Fruit fly (Drosophila melanogaster): Measurements from ENCODE around the gene NK7.1.

NK7.1 gene

DNA sequence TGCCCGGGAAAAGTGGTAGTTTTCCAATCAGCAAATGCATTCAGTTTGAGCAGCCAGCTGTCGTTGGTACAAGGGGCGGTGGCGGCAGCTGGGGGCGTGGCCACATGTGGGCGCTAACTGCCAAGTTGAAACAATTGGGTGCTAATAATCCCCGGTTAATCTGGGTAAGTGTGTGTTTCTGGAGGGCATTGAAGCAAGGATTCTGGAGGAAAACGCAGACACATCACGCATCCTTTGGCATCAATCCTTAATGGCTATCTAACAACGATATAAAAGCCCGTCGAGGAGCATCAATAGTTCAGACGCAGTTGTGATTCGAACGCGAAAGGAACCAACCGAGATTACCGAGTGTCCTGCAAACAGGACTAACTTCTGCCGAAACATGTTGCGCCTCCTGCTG is 58.2 kb downstream of the NK7.1 start, which contains the start of gene Crz:
Crz (plus strand) TSS at position 301 of the 400 bp plus-strand sequence.
- TF ChIP-seq tj (GFP tag; optimal IDR thresholded peaks at IDR 0.05), result no peak
- no peak for TF ChIP-seq CG5204 (GFP tag; optimal IDR thresholded peaks at IDR 0.05)
- no peak for TF ChIP-seq ovo (GFP tag; optimal IDR thresholded peaks at IDR 0.05)
- no peak for TF ChIP-seq pad (GFP tag; optimal IDR thresholded peaks at IDR 0.05)
- TF ChIP-seq CG14711 (tag; optimal IDR thresholded peaks at IDR 0.05), result no peak
- no peak for TF ChIP-seq CG7045 (GFP tag; optimal IDR thresholded peaks at IDR 0.05)
- TF ChIP-seq Hr96 (GFP tag; optimal IDR thresholded peaks at IDR 0.05), result no peak
- TF ChIP-seq kay (GFP tag; ENCODE audit: borderline replicate concordance), result no peak

DNA sequence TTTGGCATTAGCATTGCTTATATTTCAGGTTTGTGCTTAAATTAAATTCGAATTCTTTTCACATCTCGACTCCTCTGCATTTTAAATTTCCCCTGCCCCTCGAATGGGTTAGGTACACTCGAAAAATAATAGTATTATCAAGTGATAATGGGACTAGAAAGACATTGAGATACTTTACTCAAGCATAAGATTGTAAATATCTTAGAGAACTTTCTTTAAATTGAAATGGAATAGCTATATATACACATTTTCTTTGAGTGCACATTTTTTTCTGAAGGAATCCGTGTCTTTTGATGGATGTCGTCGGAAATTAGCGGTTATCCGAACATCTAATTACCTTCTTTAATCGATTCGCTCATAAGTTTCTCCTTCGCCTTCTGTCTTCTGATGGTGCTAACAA is 61.7 kb downstream of the NK7.1 start:
- TF ChIP-seq CG5204 (GFP tag; optimal IDR thresholded peaks at IDR 0.05), result no peak
- TF ChIP-seq CG14711 (tag; optimal IDR thresholded peaks at IDR 0.05), result no peak
- no peak for TF ChIP-seq CG11617 (GFP tag; optimal IDR thresholded peaks at IDR 0.05)
- no peak for TF ChIP-seq kay (GFP tag; ENCODE audit: borderline replicate concordance)
- TF ChIP-seq cic (GFP tag; optimal IDR thresholded peaks at IDR 0.05), result no peak
- no peak for TF ChIP-seq Hr96 (GFP tag; optimal IDR thresholded peaks at IDR 0.05)
- no peak for TF ChIP-seq toe (GFP tag; optimal IDR thresholded peaks at IDR 0.05)
- no peak for TF ChIP-seq CG7101 (tag; optimal IDR thresholded peaks at IDR 0.05)
- no peak for TF ChIP-seq pad (GFP tag; optimal IDR thresholded peaks at IDR 0.05)
- no peak for TF ChIP-seq Crg-1 (GFP tag; optimal IDR thresholded peaks at IDR 0.05)
- no peak for TF ChIP-seq tj (GFP tag; optimal IDR thresholded peaks at IDR 0.05)
- no peak for TF ChIP-seq CG33017 (tag; optimal IDR thresholded peaks at IDR 0.05)
- TF ChIP-seq cnc (optimal IDR thresholded peaks at IDR 0.05), result no peak
- no peak for TF ChIP-seq ovo (GFP tag; optimal IDR thresholded peaks at IDR 0.05)
- no peak for TF ChIP-seq CG1620 (GFP tag; optimal IDR thresholded peaks at IDR 0.05)
- no peak for TF ChIP-seq Mnt (GFP tag; optimal IDR thresholded peaks at IDR 0.05)
- TF ChIP-seq Clk (GFP tag; optimal IDR thresholded peaks at IDR 0.05), result no peak
- no peak for TF ChIP-seq CG12768 (GFP tag; optimal IDR thresholded peaks at IDR 0.05)
- no peak for TF ChIP-seq bab1 (GFP tag; optimal IDR thresholded peaks at IDR 0.05)
- TF ChIP-seq CG7045 (GFP tag; optimal IDR thresholded peaks at IDR 0.05), result no peak

DNA sequence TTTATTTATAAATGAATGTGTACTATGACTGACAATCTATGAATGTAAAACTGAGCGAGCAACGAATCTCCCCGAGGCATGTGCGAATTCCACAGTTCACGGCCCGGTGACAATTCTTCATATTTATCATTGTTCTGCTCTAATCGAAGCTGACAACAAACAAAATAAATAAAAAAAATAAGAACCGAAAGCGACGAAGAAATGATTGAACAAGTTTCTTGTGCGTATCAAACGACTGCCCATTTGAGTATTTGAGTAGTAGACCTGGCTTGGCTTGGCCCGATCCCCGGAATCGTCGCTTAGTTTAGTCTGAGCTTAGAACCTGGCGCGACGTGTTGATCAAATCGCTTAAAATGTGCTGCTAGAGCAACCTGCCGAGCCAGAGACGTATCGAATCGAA is 62.7 kb downstream of the NK7.1 start, which contains the start of gene CG31321:
CG31321 (plus strand) TSS at position 301 of the 400 bp plus-strand sequence.
- TF ChIP-seq CG7101 (tag; optimal IDR thresholded peaks at IDR 0.05), result no peak
- TF ChIP-seq Hr96 (GFP tag; optimal IDR thresholded peaks at IDR 0.05), result no peak

DNA sequence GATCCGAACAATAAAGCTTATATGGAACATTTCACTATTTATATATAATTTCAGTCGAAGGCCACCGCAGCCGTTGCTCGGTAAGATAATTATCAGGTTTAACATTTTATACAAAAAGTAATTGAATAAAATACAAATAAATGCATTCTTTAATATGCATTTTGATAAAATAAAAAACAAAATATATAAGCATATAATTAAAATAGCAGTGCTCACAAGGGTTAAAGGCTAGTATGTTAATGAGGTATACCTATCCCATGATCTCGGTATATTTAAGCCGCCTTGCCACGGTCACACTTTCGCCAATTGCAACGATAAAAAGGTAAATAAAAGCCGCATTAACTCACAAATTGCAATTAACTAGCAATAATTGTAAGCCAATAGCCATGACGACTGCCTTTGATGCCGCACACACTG is 63.9 kb downstream of the NK7.1 start, which contains the start of gene Polr2I:
Polr2I (plus strand) TSS at position 289 of the 417 bp plus-strand sequence.
- TF ChIP-seq CG11617 (GFP tag; optimal IDR thresholded peaks at IDR 0.05), result peak; percentile 9
- no peak for TF ChIP-seq Clk (GFP tag; optimal IDR thresholded peaks at IDR 0.05)
- TF ChIP-seq CG12768 (GFP tag; optimal IDR thresholded peaks at IDR 0.05), result peak; percentile 51
- peak; percentile 22 for TF ChIP-seq CG14711 (tag; optimal IDR thresholded peaks at IDR 0.05)
- TF ChIP-seq CG7101 (tag; optimal IDR thresholded peaks at IDR 0.05), result peak; percentile 33
- no peak for TF ChIP-seq Crg-1 (GFP tag; optimal IDR thresholded peaks at IDR 0.05)
- TF ChIP-seq Mnt (GFP tag; optimal IDR thresholded peaks at IDR 0.05), result no peak
- TF ChIP-seq CG7045 (GFP tag; optimal IDR thresholded peaks at IDR 0.05), result peak; percentile 2
- no peak for TF ChIP-seq tj (GFP tag; optimal IDR thresholded peaks at IDR 0.05)
- TF ChIP-seq cic (GFP tag; optimal IDR thresholded peaks at IDR 0.05), result no peak
- TF ChIP-seq CG1620 (GFP tag; optimal IDR thresholded peaks at IDR 0.05), result peak; percentile 43

DNA sequence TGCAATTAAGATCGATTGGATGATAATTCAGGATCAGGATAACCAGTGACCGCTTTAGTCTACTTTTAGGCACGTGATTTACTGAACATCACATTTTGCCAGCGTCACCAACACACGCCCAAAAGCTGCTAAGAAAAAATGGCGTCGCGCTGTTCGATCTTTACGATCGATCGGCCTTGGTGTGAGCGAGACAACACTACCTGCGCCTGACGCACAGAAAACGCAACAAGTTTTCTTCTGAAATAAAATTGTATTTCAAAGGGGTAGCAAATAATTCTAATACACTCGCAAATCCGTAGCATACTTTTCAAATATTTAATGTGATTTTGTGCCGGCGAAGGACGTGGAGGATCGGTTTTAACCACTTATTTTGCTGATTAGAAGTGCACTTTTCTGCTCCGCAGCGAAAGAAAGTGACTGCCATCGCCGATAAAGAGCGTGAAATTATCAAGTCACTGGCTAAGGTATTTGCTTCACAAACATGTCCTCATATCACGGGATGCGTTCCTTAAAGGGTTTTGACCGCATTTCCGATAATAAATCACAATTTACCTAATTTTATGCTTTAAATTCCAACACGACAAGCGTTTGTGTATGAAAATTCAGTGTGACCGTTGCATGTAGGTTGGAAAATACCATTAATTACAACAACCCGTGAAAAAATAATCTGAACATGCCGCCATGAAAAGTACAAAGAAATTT is 64.6 kb downstream of the NK7.1 start:
- TF ChIP-seq cnc (optimal IDR thresholded peaks at IDR 0.05) (peak; percentile 11 to 53), CG12768 (GFP tag; optimal IDR thresholded peaks at IDR 0.05) (no peak), tj (GFP tag; optimal IDR thresholded peaks at IDR 0.05) (no peak), CG7101 (tag; optimal IDR thresholded peaks at IDR 0.05) (no peak), pad (GFP tag; optimal IDR thresholded peaks at IDR 0.05) (peak; percentile 46)

DNA sequence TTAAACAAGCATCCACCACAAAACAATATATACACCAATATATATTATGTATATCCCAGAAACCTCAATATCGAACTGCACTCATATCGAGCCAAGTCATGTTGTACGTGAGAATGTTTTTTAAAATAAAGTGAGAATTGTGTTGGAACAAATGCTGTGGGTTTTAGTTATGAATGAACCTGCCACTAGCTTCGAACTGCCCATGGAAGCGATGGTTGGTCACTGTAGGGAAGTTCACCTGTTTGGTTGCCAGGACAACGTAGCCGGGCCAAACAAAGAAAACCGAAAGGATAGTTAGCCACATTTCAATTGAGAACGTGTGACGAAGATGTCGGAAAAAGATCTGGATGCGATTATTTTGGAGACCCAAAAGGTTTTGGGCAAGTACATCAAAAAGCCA is 70.6 kb downstream of the NK7.1 start, which contains the start of gene IFT54:
IFT54 (plus strand) TSS at position 301 of the 400 bp plus-strand sequence.
- TF ChIP-seq cic (GFP tag; optimal IDR thresholded peaks at IDR 0.05) (no peak), CG1620 (GFP tag; optimal IDR thresholded peaks at IDR 0.05) (no peak), cnc (optimal IDR thresholded peaks at IDR 0.05) (no peak), CG5204 (GFP tag; optimal IDR thresholded peaks at IDR 0.05) (no peak), CG14711 (tag; optimal IDR thresholded peaks at IDR 0.05) (no peak), CG33017 (tag; optimal IDR thresholded peaks at IDR 0.05) (no peak)

DNA sequence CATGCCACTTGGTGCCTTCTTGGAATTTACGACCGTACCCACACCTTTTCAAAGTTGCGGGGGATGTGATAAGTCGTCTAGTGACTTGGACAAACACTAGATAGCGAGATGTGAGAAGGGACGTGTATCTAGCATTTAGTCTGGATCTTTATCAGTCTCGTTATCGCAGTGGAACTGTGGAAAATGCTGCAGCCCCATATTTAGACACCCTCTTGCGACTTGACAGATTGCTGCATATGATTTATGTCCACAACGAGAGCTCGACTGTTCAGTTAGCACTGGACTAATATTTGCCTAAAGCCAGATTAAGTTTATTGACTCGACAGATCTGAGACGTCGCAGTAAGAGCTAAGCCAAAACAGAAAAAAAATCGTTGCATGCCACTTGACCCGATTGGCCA is 72.9 kb downstream of the NK7.1 start:
- TF ChIP-seq bab1 (GFP tag; optimal IDR thresholded peaks at IDR 0.05) (no peak), Hr96 (GFP tag; optimal IDR thresholded peaks at IDR 0.05) (no peak), CG7045 (GFP tag; optimal IDR thresholded peaks at IDR 0.05) (peak; percentile 28), CG12768 (GFP tag; optimal IDR thresholded peaks at IDR 0.05) (peak; percentile 45), cic (GFP tag; optimal IDR thresholded peaks at IDR 0.05) (peak; percentile 56), ovo (GFP tag; optimal IDR thresholded peaks at IDR 0.05) (no peak), CG7101 (tag; optimal IDR thresholded peaks at IDR 0.05) (no peak), CG14711 (tag; optimal IDR thresholded peaks at IDR 0.05) (peak; percentile 7), pad (GFP tag; optimal IDR thresholded peaks at IDR 0.05) (peak; percentile 21)

Data from whole organism, adult.